Fruit fly (Drosophila melanogaster): ENCODE data around the gene Chrac-14.

Chrac-14 gene

DNA sequence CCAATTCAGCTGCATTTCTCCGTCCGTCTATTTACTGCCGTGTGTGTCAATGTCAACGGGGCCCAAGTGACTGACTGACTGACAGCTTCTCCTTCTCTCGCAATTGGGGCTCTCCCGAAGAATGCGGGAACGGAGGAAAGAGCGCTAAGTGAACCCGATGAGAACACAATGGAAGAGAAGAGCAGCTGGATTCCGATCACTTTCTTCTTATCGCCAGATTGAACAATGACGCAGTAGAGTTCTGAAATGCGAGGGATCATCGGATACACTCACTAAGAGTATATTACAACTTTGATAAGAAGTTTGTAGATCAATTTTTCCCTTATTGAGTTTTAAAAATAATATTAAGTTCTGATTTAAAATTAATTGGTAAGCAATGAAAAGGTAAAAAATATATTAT, 25.7 kb upstream of the Chrac-14 start, which contains the start of gene Naglu:
Naglu (minus strand) TSS at position 339 of the 400 bp plus-strand sequence.
- no peak for TF ChIP-seq insv (optimal IDR thresholded peaks at IDR 0.05)
- TF ChIP-seq h (optimal IDR thresholded peaks at IDR 0.05) = no peak
- TF ChIP-seq ttk (optimal IDR thresholded peaks at IDR 0.05) = no peak

DNA sequence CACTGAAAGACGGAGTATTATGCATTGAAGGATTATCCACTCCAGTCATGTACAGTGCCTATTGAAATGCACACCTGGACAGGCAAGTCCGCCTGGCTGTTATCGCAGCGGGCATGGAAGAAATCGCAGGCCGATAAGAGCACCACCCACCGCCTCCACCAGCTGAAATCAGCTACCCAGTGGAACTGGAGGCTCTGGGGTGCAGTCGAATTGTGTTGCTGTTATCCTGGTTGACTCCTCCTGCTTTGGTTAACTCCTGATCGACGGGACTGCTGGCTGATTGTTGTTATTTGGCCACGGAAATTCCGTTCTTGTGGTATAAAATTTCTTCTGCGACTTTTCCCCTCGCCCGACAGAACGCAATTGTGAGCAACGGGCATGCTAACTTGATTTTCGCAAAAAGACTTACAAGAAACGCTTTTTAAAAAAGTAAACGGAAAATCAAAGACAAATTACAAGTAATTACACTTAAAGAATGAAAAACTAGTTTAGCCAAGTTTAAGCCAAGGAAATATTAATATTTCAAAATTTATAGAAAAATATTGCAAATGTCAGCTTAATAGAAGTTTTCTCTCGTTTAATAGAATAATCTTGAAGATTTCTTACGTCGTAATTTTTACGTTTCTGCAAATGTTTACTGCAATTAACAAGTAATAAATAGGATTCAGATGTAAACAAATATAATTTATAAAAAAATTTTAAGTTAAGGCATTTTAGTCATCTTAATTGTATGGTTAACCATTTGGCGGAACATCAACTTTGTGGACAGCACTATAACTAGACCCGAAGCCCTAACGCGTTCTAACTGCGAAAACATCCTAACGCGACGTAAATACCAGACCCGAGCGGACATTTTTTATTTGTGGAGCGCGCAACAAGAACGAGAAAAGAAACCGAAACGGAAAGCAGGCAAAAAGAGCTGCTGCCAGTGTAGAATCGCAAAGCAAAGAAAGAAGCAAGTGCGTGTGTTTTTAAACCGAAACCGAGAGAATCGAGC, 22.0 kb upstream of the Chrac-14 start, which contains the start of the genes CG13398 and Akap200:
CG13398 (minus strand) TSS at position 370 of the 997 bp plus-strand sequence.
Akap200 (plus strand) TSS at position 804 of the 997 bp plus-strand sequence.
- TF ChIP-seq psq (optimal IDR thresholded peaks at IDR 0.05) (no peak), Myc (optimal IDR thresholded peaks at IDR 0.05) (no peak), insv (optimal IDR thresholded peaks at IDR 0.05) (no peak), ttk (optimal IDR thresholded peaks at IDR 0.05) (no peak), h (optimal IDR thresholded peaks at IDR 0.05) (no peak), Sin3A (optimal IDR thresholded peaks at IDR 0.05) (no peak)

DNA sequence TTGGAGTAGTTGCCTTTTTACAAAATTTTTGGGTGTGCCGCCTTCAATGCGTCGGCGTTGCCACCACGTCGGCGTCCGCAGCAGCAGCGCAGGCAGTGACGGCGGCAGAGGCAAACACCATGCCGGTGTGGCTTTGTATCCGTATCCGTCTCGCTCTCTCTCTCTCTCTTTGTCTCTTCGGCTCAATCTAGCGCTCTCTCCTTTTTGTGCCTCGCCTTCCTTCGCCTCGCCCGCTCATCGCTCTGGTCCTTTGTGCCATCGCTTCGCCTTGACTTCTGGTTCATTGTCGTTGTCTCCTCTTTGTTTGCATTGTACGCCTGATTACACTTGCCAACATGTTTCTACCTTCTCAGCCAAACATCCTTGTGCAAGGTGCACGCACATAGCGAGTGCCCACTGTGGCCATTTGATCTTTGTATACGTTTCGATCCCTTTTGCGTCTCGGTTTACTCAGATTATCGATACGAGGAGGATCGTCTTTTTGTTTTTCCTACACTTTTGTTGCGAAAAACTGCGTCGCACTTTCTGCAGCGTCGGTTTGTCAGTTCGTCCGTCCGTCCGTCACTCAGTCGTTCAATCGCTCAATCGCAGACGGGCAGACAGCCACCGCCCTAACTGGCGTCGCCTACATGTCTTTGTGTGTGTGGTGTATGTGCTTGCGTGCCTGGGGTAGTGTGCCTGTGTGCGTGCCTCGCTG, 20.7 kb upstream of the Chrac-14 start:
- no peak for TF ChIP-seq h (optimal IDR thresholded peaks at IDR 0.05)
- TF ChIP-seq psq (optimal IDR thresholded peaks at IDR 0.05) = no peak
- TF ChIP-seq ttk (optimal IDR thresholded peaks at IDR 0.05) = no peak
- no peak for TF ChIP-seq insv (optimal IDR thresholded peaks at IDR 0.05)
- no peak for TF ChIP-seq Myc (optimal IDR thresholded peaks at IDR 0.05)
- TF ChIP-seq Sin3A (optimal IDR thresholded peaks at IDR 0.05) = no peak

DNA sequence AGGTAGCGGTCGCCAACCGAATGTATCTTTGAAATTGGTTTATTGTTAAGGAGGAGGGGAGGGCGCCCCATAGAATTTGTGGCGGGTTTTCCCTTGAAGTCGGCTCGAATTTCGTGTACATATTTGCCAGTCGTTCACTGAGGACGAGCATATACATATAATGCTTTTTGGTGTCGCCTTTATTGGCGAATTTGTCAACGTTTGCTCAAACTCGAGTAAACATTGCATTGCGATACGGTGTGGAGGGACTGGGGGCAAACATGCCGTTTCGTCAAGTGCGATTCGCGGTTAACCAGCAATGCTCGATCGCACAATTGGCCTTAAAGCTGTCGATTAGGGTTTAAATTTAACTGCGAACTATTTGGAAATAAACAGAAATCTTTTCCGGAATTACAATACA, 19.6 kb upstream of the Chrac-14 start:
- TF ChIP-seq Sin3A (optimal IDR thresholded peaks at IDR 0.05) = no peak
- TF ChIP-seq psq (optimal IDR thresholded peaks at IDR 0.05) = no peak
- no peak for TF ChIP-seq Myc (optimal IDR thresholded peaks at IDR 0.05)
- TF ChIP-seq insv (optimal IDR thresholded peaks at IDR 0.05) = no peak
- TF ChIP-seq h (optimal IDR thresholded peaks at IDR 0.05) = no peak
- no peak for TF ChIP-seq ttk (optimal IDR thresholded peaks at IDR 0.05)

DNA sequence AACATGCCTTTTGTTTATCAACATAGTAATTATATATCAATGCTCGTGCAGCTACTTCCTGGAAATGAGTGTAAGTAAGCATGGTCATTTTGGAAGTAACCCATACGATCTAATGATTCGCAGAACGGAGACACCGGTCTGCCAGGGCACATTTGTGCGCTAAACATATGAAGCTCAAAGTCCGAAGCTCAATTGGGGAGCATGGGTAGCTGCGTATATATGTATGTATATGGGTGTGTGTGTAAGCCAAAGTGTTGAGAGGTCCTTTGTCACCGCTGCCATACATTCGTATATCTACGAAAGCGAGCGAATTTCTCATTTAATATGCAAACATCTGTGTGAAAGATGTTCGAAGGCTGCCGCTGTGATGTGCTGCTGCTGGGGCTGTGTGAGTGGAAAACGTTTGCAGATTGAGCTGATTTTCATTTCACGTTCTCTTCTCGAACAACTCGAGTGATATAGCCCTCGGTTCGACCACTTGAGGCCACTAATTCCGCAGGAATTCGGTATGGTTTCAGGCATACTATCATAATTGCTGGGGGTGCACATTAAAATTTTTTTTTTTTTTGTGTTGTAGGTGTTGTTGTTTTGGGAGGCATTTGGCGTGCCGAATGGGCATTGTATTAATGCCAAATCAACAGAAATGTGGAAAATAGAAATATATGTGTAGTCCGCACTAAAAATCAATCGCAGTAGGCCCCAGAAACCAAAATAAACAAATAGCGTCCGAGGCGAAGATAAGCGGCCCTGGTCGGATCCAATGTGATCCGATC, 18.9 kb upstream of the Chrac-14 start:
- TF ChIP-seq h (optimal IDR thresholded peaks at IDR 0.05) = no peak
- no peak for TF ChIP-seq ttk (optimal IDR thresholded peaks at IDR 0.05)

DNA sequence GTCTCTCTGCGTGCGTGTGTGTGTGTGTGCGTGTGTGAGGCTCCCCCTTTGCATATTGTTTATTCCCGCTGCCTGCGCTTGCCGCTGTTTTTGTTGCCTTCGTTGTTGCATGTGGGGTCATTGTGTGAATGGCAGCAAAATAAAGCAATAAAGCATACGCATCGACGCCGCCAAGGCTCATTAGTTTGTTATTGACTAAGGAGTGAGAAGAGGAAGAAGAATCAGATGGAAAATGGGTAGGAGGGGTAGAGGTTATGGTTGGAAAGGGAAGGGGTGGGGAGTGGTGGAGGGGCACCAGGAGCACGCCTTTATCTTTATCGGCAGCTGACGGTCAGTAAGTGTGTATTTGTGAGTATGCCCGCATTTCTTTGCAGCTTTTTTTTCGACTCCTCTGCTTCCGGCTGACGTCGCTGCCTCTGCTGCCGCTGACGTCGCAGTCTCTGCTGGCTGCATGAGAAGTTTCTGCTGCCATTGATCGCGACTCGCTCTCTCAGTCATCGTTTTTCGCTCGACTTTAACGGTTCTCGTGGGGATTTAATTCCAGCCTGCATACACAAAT, 17.7 kb upstream of the Chrac-14 start:
- no peak for TF ChIP-seq Sin3A (optimal IDR thresholded peaks at IDR 0.05)
- no peak for TF ChIP-seq h (optimal IDR thresholded peaks at IDR 0.05)
- TF ChIP-seq ttk (optimal IDR thresholded peaks at IDR 0.05) = no peak
- no peak for TF ChIP-seq psq (optimal IDR thresholded peaks at IDR 0.05)
- TF ChIP-seq Myc (optimal IDR thresholded peaks at IDR 0.05) = no peak
- no peak for TF ChIP-seq insv (optimal IDR thresholded peaks at IDR 0.05)

DNA sequence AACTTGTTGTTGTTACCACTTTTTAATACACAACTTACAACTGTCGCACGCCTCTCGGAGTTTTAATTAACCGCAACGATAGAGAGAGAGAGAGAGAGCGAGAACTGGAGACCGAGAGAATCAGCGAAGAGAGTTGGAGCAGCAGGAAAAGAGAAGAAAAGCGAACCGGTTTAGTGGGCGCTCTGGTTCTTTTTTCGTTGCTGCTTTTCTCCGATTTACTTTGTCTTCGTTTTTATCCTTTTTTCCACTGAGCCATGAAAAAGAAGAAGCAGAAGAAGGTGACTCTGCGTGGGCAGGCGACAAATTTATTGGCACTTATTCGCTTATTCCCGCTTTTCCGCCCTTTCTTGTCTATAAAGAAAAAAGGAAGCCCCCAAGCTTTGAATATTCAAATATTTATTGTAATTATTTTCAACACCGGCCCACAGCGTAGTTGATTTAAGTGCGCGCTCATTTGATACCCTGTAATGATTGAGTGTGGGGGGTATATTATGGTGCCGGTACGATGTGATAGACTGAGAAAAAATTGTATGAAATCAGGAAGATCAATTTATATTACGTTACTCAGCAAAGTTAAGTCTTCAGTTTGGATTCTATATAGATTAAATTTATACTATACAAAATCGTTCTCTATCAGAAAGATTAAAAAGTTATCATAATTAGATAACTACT, 16.8 kb upstream of the Chrac-14 start:
- TF ChIP-seq ttk (optimal IDR thresholded peaks at IDR 0.05) = no peak

DNA sequence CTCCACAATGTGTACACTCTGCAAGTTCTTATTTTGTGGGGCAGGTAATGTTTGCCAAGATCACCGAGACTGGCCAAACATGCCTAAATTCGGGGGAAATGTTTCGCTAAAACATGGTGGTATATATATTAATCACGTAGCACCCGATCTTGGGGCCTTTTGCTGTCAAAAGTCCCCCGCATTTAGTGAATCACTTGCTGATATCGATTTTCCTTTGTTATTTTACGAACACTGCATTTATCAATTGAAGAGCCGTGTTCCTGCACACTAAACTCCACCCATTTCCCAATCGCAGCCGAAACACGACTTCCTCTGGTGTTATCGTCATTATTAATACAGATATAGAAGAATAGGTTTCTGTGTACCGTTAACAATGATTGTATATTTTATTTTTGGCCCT, 15.5 kb upstream of the Chrac-14 start:
- no peak for TF ChIP-seq h (optimal IDR thresholded peaks at IDR 0.05)
- no peak for TF ChIP-seq Sin3A (optimal IDR thresholded peaks at IDR 0.05)
- no peak for TF ChIP-seq ttk (optimal IDR thresholded peaks at IDR 0.05)
- TF ChIP-seq Myc (optimal IDR thresholded peaks at IDR 0.05) = no peak
- no peak for TF ChIP-seq insv (optimal IDR thresholded peaks at IDR 0.05)

DNA sequence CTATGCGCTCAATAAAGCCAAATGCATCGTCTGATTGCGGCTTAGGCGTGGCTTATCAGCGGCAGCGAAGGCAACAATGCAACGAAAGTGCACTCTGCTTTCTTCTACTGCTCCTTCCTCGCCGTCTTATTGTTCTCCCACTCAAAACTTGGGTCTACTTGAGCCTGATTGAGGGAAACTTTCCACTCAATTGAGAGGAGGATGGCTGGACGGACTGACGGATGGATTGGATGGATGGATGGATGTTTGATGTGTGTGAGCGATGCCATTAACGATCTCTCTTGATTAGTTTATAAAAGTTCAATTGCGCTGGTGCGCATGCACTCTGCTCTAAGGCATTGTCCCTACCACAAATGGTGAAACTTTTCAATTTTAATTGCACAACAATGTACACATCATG, 14.2 kb upstream of the Chrac-14 start:
- TF ChIP-seq Myc (optimal IDR thresholded peaks at IDR 0.05) (no peak), Sin3A (optimal IDR thresholded peaks at IDR 0.05) (no peak), insv (optimal IDR thresholded peaks at IDR 0.05) (no peak), psq (optimal IDR thresholded peaks at IDR 0.05) (no peak), h (optimal IDR thresholded peaks at IDR 0.05) (no peak), ttk (optimal IDR thresholded peaks at IDR 0.05) (no peak)

DNA sequence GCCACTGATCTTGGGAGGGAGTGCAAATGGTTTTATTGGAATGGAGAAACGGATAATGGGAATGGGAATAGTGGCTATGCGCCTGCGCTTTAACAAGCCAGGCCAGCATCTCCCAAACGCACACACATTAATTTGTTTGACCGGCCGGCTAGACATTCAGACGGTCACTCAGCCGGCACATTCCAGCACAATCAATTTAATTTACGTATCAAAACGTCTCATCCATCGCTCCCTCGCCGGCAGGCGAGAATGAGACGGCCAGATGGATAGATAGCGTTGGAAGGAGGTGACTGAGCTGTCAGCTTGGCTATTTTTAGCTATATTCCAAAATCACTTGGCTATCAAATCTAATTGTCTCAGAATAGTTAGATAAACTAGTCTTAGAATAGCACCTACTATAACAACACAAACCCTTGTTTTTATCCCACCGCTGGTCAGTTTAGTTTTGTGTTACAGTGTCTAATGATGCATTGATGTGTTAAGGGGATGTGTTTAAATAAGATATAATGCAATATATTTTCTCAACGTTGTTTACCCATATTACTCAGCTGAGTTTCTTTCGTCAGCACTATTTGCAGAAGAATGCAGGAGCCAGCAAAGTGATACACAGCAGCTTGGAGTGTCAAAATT, 13.6 kb upstream of the Chrac-14 start:
- no peak for TF ChIP-seq ttk (optimal IDR thresholded peaks at IDR 0.05)

DNA sequence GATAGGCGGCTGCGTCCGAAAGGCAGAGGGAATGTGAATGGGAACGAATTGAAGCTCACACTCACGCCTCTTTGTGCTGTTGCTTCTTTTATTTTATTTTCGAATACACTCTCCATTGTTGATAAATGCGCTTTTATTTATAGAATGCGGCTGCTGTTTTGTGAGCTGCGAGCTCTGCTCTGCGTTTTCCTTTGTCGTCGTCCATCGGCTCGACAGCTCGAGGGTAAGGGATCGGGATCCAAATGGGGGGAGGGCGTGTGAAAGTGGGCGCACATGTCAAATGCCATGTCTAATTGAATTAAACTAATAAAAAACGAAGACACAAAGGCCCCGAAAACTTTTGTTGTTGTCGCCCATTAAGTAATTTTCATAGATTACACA, 13.1 kb upstream of the Chrac-14 start:
- TF ChIP-seq Sin3A (optimal IDR thresholded peaks at IDR 0.05) (no peak), psq (optimal IDR thresholded peaks at IDR 0.05) (no peak), h (optimal IDR thresholded peaks at IDR 0.05) (no peak), insv (optimal IDR thresholded peaks at IDR 0.05) (no peak), ttk (optimal IDR thresholded peaks at IDR 0.05) (no peak), Myc (optimal IDR thresholded peaks at IDR 0.05) (no peak)

Data from Kc167 (cell line).